Fruit fly (Drosophila melanogaster): ENCODE measurements around the gene cl.

dm6 chr2L:5476699-5477098 is 43.2 kb upstream of the cl start:
- no peak for TF ChIP-seq Dif (GFP tag; optimal IDR thresholded peaks at IDR 0.05; ENCODE audit: partially characterized antibody)
- TF ChIP-seq pan (optimal IDR thresholded peaks at IDR 0.05): no peak
- TF ChIP-seq Jra (GFP tag; optimal IDR thresholded peaks at IDR 0.05): no peak

Measured in whole organism, wandering third instar larva.